Fruit fly (Drosophila melanogaster): Measurements from ENCODE around the gene Tep4.

Tep4 gene

DNA sequence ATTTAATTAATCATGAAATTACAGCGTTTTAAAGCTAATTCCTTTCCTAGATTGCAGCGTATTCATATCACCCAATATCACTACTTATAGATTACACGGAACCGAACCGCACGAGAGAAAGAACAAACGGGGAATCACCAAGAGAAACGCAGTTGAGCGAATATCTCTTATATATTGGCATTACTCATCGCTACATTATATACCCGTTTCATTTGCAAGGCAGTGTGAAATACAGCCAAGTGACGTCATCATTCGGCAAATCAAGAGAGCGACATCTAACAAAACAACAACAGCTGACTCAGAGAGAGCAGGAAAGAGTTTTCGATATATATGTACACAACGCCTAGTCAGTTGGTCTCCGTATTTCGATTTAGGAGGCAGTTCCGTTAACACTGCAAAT lies at the start of gene Tep4:
Tep4 (plus strand) TSS at position 350 of the 400 bp plus-strand sequence.
- TF ChIP-seq GATAd (GFP tag; optimal IDR thresholded peaks at IDR 0.05): no peak
- no peak for TF ChIP-seq Myc (optimal IDR thresholded peaks at IDR 0.05)
- TF ChIP-seq Jra (GFP tag; optimal IDR thresholded peaks at IDR 0.05): peak; percentile 35
- TF ChIP-seq brk (GFP tag; optimal IDR thresholded peaks at IDR 0.05): no peak
- TF ChIP-seq Hnf4 (GFP tag; optimal IDR thresholded peaks at IDR 0.05): no peak
- TF ChIP-seq Vsx2 (GFP tag; optimal IDR thresholded peaks at IDR 0.05; ENCODE audit: partially characterized antibody): no peak
- TF ChIP-seq Hr78 (GFP tag; optimal IDR thresholded peaks at IDR 0.05): no peak
- TF ChIP-seq dl (GFP tag; optimal IDR thresholded peaks at IDR 0.05; ENCODE audit: insufficient read depth in 1 of 2, partially characterized antibody in 2 of 2): peak; percentile 22 to 55
- TF ChIP-seq CrebA (GFP tag; optimal IDR thresholded peaks at IDR 0.05; ENCODE audit: borderline replicate concordance): no peak
- TF ChIP-seq CG9705 (GFP tag; optimal IDR thresholded peaks at IDR 0.05): no peak
- peak; percentile 36 for TF ChIP-seq Rel (GFP tag; optimal IDR thresholded peaks at IDR 0.05)
- TF ChIP-seq Rel (tag; optimal IDR thresholded peaks at IDR 0.05): peak; percentile 99
- no peak for TF ChIP-seq psq (GFP tag; optimal IDR thresholded peaks at IDR 0.05)
- no peak for TF ChIP-seq Mio (GFP tag; optimal IDR thresholded peaks at IDR 0.05)
- no peak for TF ChIP-seq br (GFP tag; optimal IDR thresholded peaks at IDR 0.05)
- no peak for TF ChIP-seq sv (GFP tag; optimal IDR thresholded peaks at IDR 0.05)
- no peak for TF ChIP-seq tai (GFP tag; optimal IDR thresholded peaks at IDR 0.05)
- no peak for TF ChIP-seq ey (GFP tag; optimal IDR thresholded peaks at IDR 0.05)
- no peak for TF ChIP-seq Abd-B (GFP tag; optimal IDR thresholded peaks at IDR 0.05)
- no peak for TF ChIP-seq usp (GFP tag; optimal IDR thresholded peaks at IDR 0.05)
- no peak for TF ChIP-seq HLH106 (tag; optimal IDR thresholded peaks at IDR 0.05)
- TF ChIP-seq pan (optimal IDR thresholded peaks at IDR 0.05): no peak
- TF ChIP-seq dmrt93B (GFP tag; optimal IDR thresholded peaks at IDR 0.05): no peak
- TF ChIP-seq rgr (GFP tag; optimal IDR thresholded peaks at IDR 0.05): no peak
- TF ChIP-seq sage (GFP tag; optimal IDR thresholded peaks at IDR 0.05): no peak

dm6 chr2L:19506323-19506722 lies 42.0 kb upstream of the Tep4 start:
- TF ChIP-seq Hr78 (GFP tag; optimal IDR thresholded peaks at IDR 0.05): no peak
- no peak for TF ChIP-seq Rel (GFP tag; optimal IDR thresholded peaks at IDR 0.05)
- TF ChIP-seq Rel (tag; optimal IDR thresholded peaks at IDR 0.05): peak; percentile 89

- TF ChIP-seq rgr (GFP tag; optimal IDR thresholded peaks at IDR 0.05) (peak; percentile 57), h (GFP tag; optimal IDR thresholded peaks at IDR 0.05) (peak; percentile 73), CG9705 (GFP tag; optimal IDR thresholded peaks at IDR 0.05) (peak; percentile 30), OdsH (GFP tag; optimal IDR thresholded peaks at IDR 0.05) (peak; percentile 43), Hr83 (GFP tag; optimal IDR thresholded peaks at IDR 0.05; ENCODE audit: poor library complexity, severe bottlenecking) (peak; percentile 92), ey (GFP tag; optimal IDR thresholded peaks at IDR 0.05) (peak; percentile 42), Hr78 (GFP tag; optimal IDR thresholded peaks at IDR 0.05) (no peak), foxo (GFP tag; optimal IDR thresholded peaks at IDR 0.05) (peak in 1 of 2 experiments; percentile 66), Myc (optimal IDR thresholded peaks at IDR 0.05) (peak; percentile 19), dsf (GFP tag; optimal IDR thresholded peaks at IDR 0.05; ENCODE audit: borderline replicate concordance) (no peak), sage (GFP tag; optimal IDR thresholded peaks at IDR 0.05) (no peak), brk (GFP tag; optimal IDR thresholded peaks at IDR 0.05) (no peak), GATAd (GFP tag; optimal IDR thresholded peaks at IDR 0.05) (no peak), br (GFP tag; optimal IDR thresholded peaks at IDR 0.05) (peak; percentile 42), sv (GFP tag; optimal IDR thresholded peaks at IDR 0.05) (peak; percentile 16), CG32264 (GFP tag; optimal IDR thresholded peaks at IDR 0.05) (peak; percentile 13), Rel (GFP tag; optimal IDR thresholded peaks at IDR 0.05) (no peak), Rel (tag; optimal IDR thresholded peaks at IDR 0.05) (no peak), fru (GFP tag; optimal IDR thresholded peaks at IDR 0.05) (peak; percentile 52)
Measured at dm6 chr2L:19508361-19508918, 39.9 kb upstream of the Tep4 start, which contains the start of gene cyst. Gene cyst (minus strand): TSS chr2L:19508764.

- no peak for TF ChIP-seq Hnf4 (GFP tag; optimal IDR thresholded peaks at IDR 0.05)
- no peak for TF ChIP-seq Mio (GFP tag; optimal IDR thresholded peaks at IDR 0.05)
- no peak for TF ChIP-seq Jra (GFP tag; optimal IDR thresholded peaks at IDR 0.05)
- TF ChIP-seq Myc (optimal IDR thresholded peaks at IDR 0.05): no peak
- no peak for TF ChIP-seq br (GFP tag; optimal IDR thresholded peaks at IDR 0.05)
- no peak for TF ChIP-seq brk (GFP tag; optimal IDR thresholded peaks at IDR 0.05)
- no peak for TF ChIP-seq foxo (GFP tag; optimal IDR thresholded peaks at IDR 0.05)
- no peak for TF ChIP-seq GATAd (GFP tag; optimal IDR thresholded peaks at IDR 0.05)
- TF ChIP-seq dl (GFP tag; optimal IDR thresholded peaks at IDR 0.05; ENCODE audit: insufficient read depth in 1 of 2, partially characterized antibody in 2 of 2): no peak
- TF ChIP-seq HLH106 (tag; optimal IDR thresholded peaks at IDR 0.05): no peak
- no peak for TF ChIP-seq CG9705 (GFP tag; optimal IDR thresholded peaks at IDR 0.05)
- no peak for TF ChIP-seq N (GFP tag; optimal IDR thresholded peaks at IDR 0.05)
Measured at dm6 chr2L:19512184-19512583, 36.1 kb upstream of the Tep4 start.
